Fruit fly (Drosophila melanogaster): ENCODE data around the gene ClC-a.
A peak's percentile ranks its signal among the peaks of the same experiment; 100 is the strongest.

dm6 chr3R:11778012-11778865 is 34.8 kb downstream of the ClC-a start:
- TF ChIP-seq vri (GFP tag; optimal IDR thresholded peaks at IDR 0.05), result no peak
- TF ChIP-seq Hr39 (GFP tag; optimal IDR thresholded peaks at IDR 0.05), result peak; percentile 49
- peak; percentile 71 for TF ChIP-seq acj6 (GFP tag; optimal IDR thresholded peaks at IDR 0.05)
- peak; percentile 85 for TF ChIP-seq Eip78C (GFP tag)
- TF ChIP-seq CG10631 (GFP tag; optimal IDR thresholded peaks at IDR 0.05), result peak; percentile 68
- peak; percentile 69 for TF ChIP-seq Eip75B (GFP tag; optimal IDR thresholded peaks at IDR 0.05)
- no peak for TF ChIP-seq fd85E (GFP tag; optimal IDR thresholded peaks at IDR 0.05)
- TF ChIP-seq CG6854 (GFP tag; optimal IDR thresholded peaks at IDR 0.05), result peak; percentile 81
